Worm (Caenorhabditis elegans): Measurements from ENCODE around the gene F58A3.4.

- no peak for TF ChIP-seq elt-3 (tag; optimal IDR thresholded peaks at IDR 0.05)
- no peak for TF ChIP-seq unc-39 (tag; optimal IDR thresholded peaks at IDR 0.05)
- no peak for TF ChIP-seq ztf-11 (tag; optimal IDR thresholded peaks at IDR 0.05)
- TF ChIP-seq tbx-8 (GFP tag; optimal IDR thresholded peaks at IDR 0.05), result no peak
- TF ChIP-seq elt-1 (tag; optimal IDR thresholded peaks at IDR 0.05; ENCODE audit: borderline replicate concordance, insufficient read depth), result no peak
- TF ChIP-seq unc-62 (GFP tag; optimal IDR thresholded peaks at IDR 0.05), result no peak
- TF ChIP-seq snpc-4 (tag; optimal IDR thresholded peaks at IDR 0.05), result no peak
These were observed 4.2 kb upstream of the F58A3.4 start for ce11 chrX:11014394-11015280.

All from whole organism, mixed stage, embryonic.